Fruit fly (Drosophila melanogaster) whole organism, embryonic: ENCODE measurements around the gene Trax.

Experiments used
- Bgb ChIP-seq: fragments of 200-800 bp; sonication (Bioruptor generic); IDR thresholded peaks from 2 replicates; pipeline ENCODE4 v1.3.6; 2022; ENCODE audit warnings: missing biosample characterization, missing genetic modification characterization; ENCODE audit not compliant: partially characterized antibody
- CG10543 ChIP-seq: fragments of 200-800 bp; sonication (Bioruptor generic); optimal IDR thresholded peaks from 3 replicates; lab custom pipeline; 2017; ENCODE audit warnings: missing biosample characterization, mild to moderate bottlenecking, missing genetic modification characterization, moderate library complexity
- CG11093 ChIP-seq: fragments of 200-800 bp; sonication (Bioruptor generic); IDR thresholded peaks from 3 replicates; pipeline ENCODE4 v1.3.6; 2022; ENCODE audit warnings: missing biosample characterization, missing genetic modification characterization
- CG11723 ChIP-seq: fragments of 200-800 bp; sonication (Bioruptor generic); optimal IDR thresholded peaks from 2 replicates; lab custom pipeline; 2017; ENCODE audit warnings: missing biosample characterization, mild to moderate bottlenecking, missing genetic modification characterization
- CG12236 ChIP-seq: fragments of 200-800 bp; sonication (Bioruptor generic); optimal IDR thresholded peaks from 2 replicates; lab custom pipeline; 2016; ENCODE audit warnings: missing biosample characterization, missing genetic modification characterization
- CG12769 ChIP-seq: fragments of 200-800 bp; sonication (Bioruptor generic); optimal IDR thresholded peaks from 2 replicates; lab custom pipeline; 2019; ENCODE audit warnings: missing biosample characterization, mild to moderate bottlenecking, missing genetic modification characterization, moderate library complexity
- CG13775 ChIP-seq: fragments of 200-800 bp; sonication (Bioruptor generic); optimal IDR thresholded peaks from 3 replicates; lab custom pipeline; 2017; ENCODE audit warnings: missing biosample characterization, mild to moderate bottlenecking, missing genetic modification characterization
- CG13894 ChIP-seq: fragments of 200-800 bp; sonication (Bioruptor generic); optimal IDR thresholded peaks from 3 replicates; lab custom pipeline; 2018; ENCODE audit warnings: missing biosample characterization, mild to moderate bottlenecking, missing genetic modification characterization, moderate library complexity
- CG16779 ChIP-seq: fragments of 200-800 bp; sonication (Bioruptor generic); IDR thresholded peaks from 2 replicates; pipeline ENCODE4 v1.3.6; 2022; ENCODE audit warnings: missing biosample characterization, missing genetic modification characterization
- CG17568 ChIP-seq: fragments of 200-800 bp; sonication (Bioruptor generic); optimal IDR thresholded peaks from 2 replicates; lab custom pipeline; 2018; ENCODE audit warnings: missing biosample characterization, mild to moderate bottlenecking, missing genetic modification characterization, moderate library complexity
- CG2199 ChIP-seq: fragments of 200-800 bp; sonication (Bioruptor generic); IDR thresholded peaks from 3 replicates; pipeline ENCODE4 v1.3.6; 2022; ENCODE audit warnings: missing biosample characterization, missing genetic modification characterization
- CG3407 ChIP-seq: fragments of 200-800 bp; sonication (Bioruptor generic); optimal IDR thresholded peaks from 2 replicates; lab custom pipeline; 2018; ENCODE audit warnings: missing biosample characterization, mild to moderate bottlenecking, missing genetic modification characterization
- CG3726 ChIP-seq: fragments of 200-800 bp; sonication (Bioruptor generic); IDR thresholded peaks from 3 replicates; pipeline ENCODE4, ENCODE4 v1.3.6; 2022; ENCODE audit warnings: missing biosample characterization, missing genetic modification characterization
- CG4617 ChIP-seq: fragments of 200-800 bp; sonication (Bioruptor generic); optimal IDR thresholded peaks from 3 replicates; lab custom pipeline; 2016; ENCODE audit warnings: missing biosample characterization, missing genetic modification characterization, borderline replicate concordance
- CG4820 ChIP-seq: fragments of 200-800 bp; sonication (Bioruptor generic); optimal IDR thresholded peaks from 3 replicates; lab custom pipeline; 2016; ENCODE audit warnings: missing biosample characterization, missing genetic modification characterization
- CG7745 ChIP-seq: fragments of 200-800 bp; sonication (Bioruptor generic); optimal IDR thresholded peaks from 2 replicates; lab custom pipeline; 2018; ENCODE audit warnings: missing biosample characterization, mild to moderate bottlenecking, missing genetic modification characterization, moderate library complexity
- CG7963 ChIP-seq: fragments of 200-800 bp; sonication (Bioruptor generic); IDR thresholded peaks from 3 replicates; pipeline ENCODE4 v1.3.6; 2022; ENCODE audit warnings: missing biosample characterization, missing genetic modification characterization; ENCODE audit not compliant: partially characterized antibody
- CG8388 ChIP-seq: fragments of 200-800 bp; sonication (Bioruptor generic); optimal IDR thresholded peaks from 2 replicates; lab custom pipeline; 2019; ENCODE audit warnings: missing biosample characterization, mild to moderate bottlenecking, missing genetic modification characterization, moderate library complexity
- CG9727 ChIP-seq: fragments of 200-800 bp; sonication (Bioruptor generic); optimal IDR thresholded peaks from 3 replicates; lab custom pipeline; 2017; ENCODE audit warnings: missing biosample characterization, mild to moderate bottlenecking, missing genetic modification characterization
- Dip3 ChIP-seq: fragments of 200-800 bp; sonication (Bioruptor generic); optimal IDR thresholded peaks from 3 replicates; lab custom pipeline; 2016; ENCODE audit warnings: missing biosample characterization, missing genetic modification characterization
- E2f1 ChIP-seq: fragments of 200-800 bp; sonication (Bioruptor generic); IDR thresholded peaks from 2 replicates; pipeline ENCODE4 v1.3.6; 2022; ENCODE audit warnings: missing biosample characterization, missing genetic modification characterization
- Elba2 ChIP-seq: fragments of 200-800 bp; sonication (Bioruptor generic); optimal IDR thresholded peaks from 3 replicates; lab custom pipeline; 2016; ENCODE audit warnings: missing biosample characterization, missing genetic modification characterization
- GATAe ChIP-seq: fragments of 200-800 bp; sonication (Bioruptor generic); conservative IDR thresholded peaks from 2 replicates; pipeline ENCODE4 v1.3.6; 2022; ENCODE audit warnings: missing biosample characterization, missing genetic modification characterization
- Hr39 ChIP-seq: fragments of >200 bp; optimal IDR thresholded peaks from 2 replicates; lab custom pipeline; 2017
- Meics ChIP-seq: fragments of 200-800 bp; sonication (Bioruptor generic); optimal IDR thresholded peaks from 2 replicates; lab custom pipeline; 2017; ENCODE audit warnings: missing biosample characterization, mild to moderate bottlenecking, missing genetic modification characterization
- Nf-YC ChIP-seq: fragments of 200-800 bp; optimal IDR thresholded peaks from 3 replicates; lab custom pipeline; 2019; ENCODE audit warnings: missing biosample characterization, mild to moderate bottlenecking, missing genetic modification characterization, moderate library complexity
- Ravus ChIP-seq: fragments of 200-800 bp; sonication (Bioruptor generic); IDR thresholded peaks from 2 replicates; pipeline ENCODE4 v1.3.6; 2022; ENCODE audit warnings: missing biosample characterization, missing genetic modification characterization
- Six4 ChIP-seq: fragments of 200-800 bp; sonication (Bioruptor generic); optimal IDR thresholded peaks from 2 replicates; lab custom pipeline; 2016; ENCODE audit warnings: missing biosample characterization, missing genetic modification characterization
- Sry-δ ChIP-seq: fragments of 200-800 bp; sonication (Bioruptor generic); optimal IDR thresholded peaks from 2 replicates; lab custom pipeline; 2016; ENCODE audit warnings: missing biosample characterization, missing genetic modification characterization
- Usf ChIP-seq: fragments of 200-800 bp; sonication (Bioruptor generic); optimal IDR thresholded peaks from 2 replicates; lab custom pipeline; 2017; ENCODE audit warnings: missing genotype, missing biosample characterization, missing genetic modification characterization
- YL-1 ChIP-seq: fragments of 200-800 bp; sonication (Bioruptor generic); optimal IDR thresholded peaks from 3 replicates; lab custom pipeline; 2017; ENCODE audit warnings: missing biosample characterization, mild to moderate bottlenecking, missing genetic modification characterization
- bcd ChIP-seq: fragments of 200-800 bp; sonication (Bioruptor generic); optimal IDR thresholded peaks from 2 replicates; lab custom pipeline; 2017; ENCODE audit warnings: missing biosample characterization, mild to moderate bottlenecking, missing genetic modification characterization
- bsh ChIP-seq, 2 experiments: fragments of 200-800 bp; sonication (Bioruptor generic); optimal IDR thresholded peaks; 2 replicates each; lab custom pipeline; 2017 to 2018; ENCODE audit warnings: mild to moderate bottlenecking in 2 of 2, missing biosample characterization in 2 of 2, missing genetic modification characterization in 2 of 2, moderate library complexity in 1 of 2
- corto ChIP-seq: fragments of 200-800 bp; sonication (Bioruptor generic); optimal IDR thresholded peaks from 2 replicates; lab custom pipeline; 2016; ENCODE audit warnings: missing biosample characterization, mild to moderate bottlenecking, missing genetic modification characterization, moderate library complexity
- danr ChIP-seq: fragments of 200-800 bp; sonication (Bioruptor generic); IDR thresholded peaks from 2 replicates; pipeline ENCODE4 v1.3.6; 2022; ENCODE audit warnings: missing biosample characterization, missing genetic modification characterization
- dmrt11E ChIP-seq: fragments of 200-800 bp; sonication (Bioruptor generic); optimal IDR thresholded peaks from 3 replicates; lab custom pipeline; 2018; ENCODE audit warnings: missing biosample characterization, mild to moderate bottlenecking, missing genetic modification characterization, moderate library complexity
- gce ChIP-seq: fragments of 200-800 bp; sonication (Bioruptor generic); IDR thresholded peaks from 3 replicates; pipeline ENCODE4 v1.3.6; 2022; ENCODE audit warnings: missing biosample characterization, missing genetic modification characterization
- gsb-n ChIP-seq: fragments of 200-800 bp; sonication (Bioruptor generic); optimal IDR thresholded peaks from 3 replicates; lab custom pipeline; 2018; ENCODE audit warnings: missing biosample characterization, mild to moderate bottlenecking, missing genetic modification characterization
- ken ChIP-seq: fragments of 200-800 bp; sonication (Bioruptor generic); IDR thresholded peaks from 3 replicates; pipeline ENCODE4 v1.3.6; 2022; ENCODE audit warnings: missing biosample characterization, missing genetic modification characterization
- kni ChIP-seq: fragments of 200-800 bp; sonication (Bioruptor generic); optimal IDR thresholded peaks from 3 replicates; lab custom pipeline; 2017; ENCODE audit warnings: mild to moderate bottlenecking, missing biosample characterization, missing genetic modification reagents, missing genetic modification characterization
- maf-S ChIP-seq: fragments of 200-800 bp; sonication (Bioruptor generic); optimal IDR thresholded peaks from 2 replicates; lab custom pipeline; 2016; ENCODE audit warnings: missing biosample characterization, missing genetic modification characterization
- onecut ChIP-seq: fragments of 200-800 bp; sonication (Bioruptor generic); IDR thresholded peaks from 2 replicates; pipeline ENCODE4 v1.3.6; 2022; ENCODE audit warnings: missing biosample characterization, missing genetic modification characterization
- pnt ChIP-seq: fragments of 200-800 bp; sonication (Bioruptor generic); optimal IDR thresholded peaks from 3 replicates; lab custom pipeline; 2016; ENCODE audit warnings: missing biosample characterization, missing genetic modification characterization
- sim ChIP-seq: fragments of 200-800 bp; sonication (Bioruptor generic); IDR thresholded peaks from 2 replicates; pipeline ENCODE4 v1.3.6; 2022; ENCODE audit warnings: missing biosample characterization, missing genetic modification characterization
- slp2 ChIP-seq: fragments of 200-800 bp; sonication (Bioruptor generic); optimal IDR thresholded peaks from 2 replicates; lab custom pipeline; 2016; ENCODE audit warnings: missing biosample characterization, missing genetic modification characterization
- sug ChIP-seq: fragments of 200-800 bp; optimal IDR thresholded peaks from 2 replicates; lab custom pipeline; 2019; ENCODE audit warnings: missing biosample characterization, mild to moderate bottlenecking, missing genetic modification characterization, moderate library complexity
- tin ChIP-seq: fragments of 200-800 bp; sonication (Bioruptor generic); optimal IDR thresholded peaks from 3 replicates; lab custom pipeline; 2016; ENCODE audit warnings: missing biosample characterization, missing genetic modification characterization
- tll ChIP-seq, 2 experiments: fragments of 200-800 bp in 1 of 2; fragments of >200 bp in 1 of 2; sonication (Bioruptor generic) in 1 of 2; optimal IDR thresholded peaks; 2 replicates each; lab custom pipeline; 2017 to 2019; ENCODE audit warnings: missing biosample characterization in 2 of 2, missing genetic modification characterization in 2 of 2, mild to moderate bottlenecking in 1 of 2, moderate library complexity in 1 of 2
- tna ChIP-seq: fragments of 200-800 bp; sonication (Bioruptor generic); IDR thresholded peaks from 2 replicates; pipeline ENCODE4 v1.3.6; 2022; ENCODE audit warnings: missing biosample characterization, missing genetic modification characterization; ENCODE audit not compliant: partially characterized antibody
- vvl ChIP-seq: fragments of 200-800 bp; sonication (Bioruptor generic); IDR thresholded peaks from 2 replicates; pipeline ENCODE4 v1.3.6; 2022; ENCODE audit warnings: missing biosample characterization, missing genetic modification characterization
- wek ChIP-seq: fragments of 200-800 bp; sonication (Bioruptor generic); optimal IDR thresholded peaks from 3 replicates; lab custom pipeline; 2018; ENCODE audit warnings: missing biosample characterization, mild to moderate bottlenecking, missing genetic modification characterization, moderate library complexity
- yki ChIP-seq: fragments of >200 bp; optimal IDR thresholded peaks from 3 replicates; lab custom pipeline; 2018

The Trax gene

dm6 chr3R:15350993-15351426 lies 10.5 kb upstream of the Trax start, which contains the start of the genes Trs33 and Tmtc4 (continued):
- TF ChIP-seq maf-S (no peak), CG12769 (tag; lab: Kevin White, UChicago) (no peak), Hr39 (lab: Kevin White, UChicago) (no peak), vvl (peak; percentile 71), bcd (peak; percentile 26), sim (GFP tag; lab: Robert Waterston, UW) (no peak), CG12236 (GFP tag; lab: Kevin White, UChicago) (no peak), Elba2 (GFP tag; lab: Kevin White, UChicago) (no peak), tna (GFP tag; lab: Robert Waterston, UW) (no peak), CG9727 (no peak), CG13894 (tag; lab: Kevin White, UChicago) (no peak), GATAe (GFP tag; lab: Robert Waterston, UW) (no peak), yki (lab: Kevin White, UChicago) (no peak), slp2 (no peak), CG16779 (no peak), bsh (GFP tag; optimal IDR thresholded peaks at IDR 0.05; lab: Kevin White, UChicago) (peak in 1 of 2 experiments; percentile 25), tll (GFP tag; optimal IDR thresholded peaks at IDR 0.05; lab: Kevin White, UChicago) (no peak), Usf (GFP tag; lab: Kevin White, UChicago) (no peak), gsb-n (tag; lab: Kevin White, UChicago) (peak; percentile 58), E2f1 (GFP tag; lab: Robert Waterston, UW) (no peak), gce (GFP tag; lab: Robert Waterston, UW) (no peak), tin (GFP tag; lab: Kevin White, UChicago) (peak; percentile 21), CG11723 (peak; percentile 6), CG3407 (no peak), CG17568 (GFP tag; lab: Kevin White, UChicago) (no peak), wek (GFP tag; lab: Kevin White, UChicago) (peak; percentile 23), Meics (peak; percentile 34), dmrt11E (peak; percentile 28), CG8388 (GFP tag; lab: Kevin White, UChicago) (peak; percentile 35), CG4820 (GFP tag; lab: Kevin White, UChicago) (no peak), CG10543 (peak; percentile 17), CG7963 (GFP tag; lab: Robert Waterston, UW) (no peak), Sry-δ (no peak), CG3726 (no peak), Dip3 (no peak), Bgb (no peak), CG13775 (peak; percentile 35), CG2199 (GFP tag; lab: Robert Waterston, UW) (no peak), CG4617 (peak; percentile 72), sug (tag; lab: Kevin White, UChicago) (peak; percentile 74), kni (GFP tag; lab: Kevin White, UChicago) (peak; percentile 99), Ravus (no peak), danr (GFP tag; lab: Robert Waterston, UW) (no peak), Six4 (GFP tag; lab: Kevin White, UChicago) (no peak), CG7745 (tag; lab: Kevin White, UChicago) (no peak), ken (no peak), Nf-YC (tag; lab: Kevin White, UChicago) (peak; percentile 52), onecut (no peak), CG11093 (GFP tag; lab: Robert Waterston, UW) (no peak), pnt (GFP tag; lab: Kevin White, UChicago) (no peak), corto (GFP tag; lab: Kevin White, UChicago) (no peak), YL-1 (GFP tag; lab: Kevin White, UChicago) (peak; percentile 11)
